Worm (Caenorhabditis elegans): Measurements from ENCODE around the gene C10A4.7.

- TF ChIP-seq zag-1 (tag; optimal IDR thresholded peaks at IDR 0.05) (no peak), alr-1 (tag; optimal IDR thresholded peaks at IDR 0.05; ENCODE audit: borderline replicate concordance) (no peak), aly-2 (tag; optimal IDR thresholded peaks at IDR 0.05) (no peak), snpc-4 (tag; optimal IDR thresholded peaks at IDR 0.05) (no peak), mep-1 (tag; optimal IDR thresholded peaks at IDR 0.05) (no peak), lin-39 (tag; optimal IDR thresholded peaks at IDR 0.05) (no peak), zip-4 (GFP tag; optimal IDR thresholded peaks at IDR 0.05) (no peak), egl-27 (tag; optimal IDR thresholded peaks at IDR 0.05) (no peak), xbp-1 (tag; optimal IDR thresholded peaks at IDR 0.05) (no peak), pag-3 (tag; optimal IDR thresholded peaks at IDR 0.05; ENCODE audit: borderline replicate concordance, insufficient read depth) (no peak), fkh-10 (GFP tag; optimal IDR thresholded peaks at IDR 0.05) (no peak), ama-1 (optimal IDR thresholded peaks at IDR 0.05) (no peak), jun-1 (tag; optimal IDR thresholded peaks at IDR 0.05) (no peak)
These were observed 14.5 kb downstream of the C10A4.7 start, which contains the start of gene C10A4.4 for ce11 chrX:7400788-7401187.

Data from whole organism, L1 larva.